Fruit fly (Drosophila melanogaster) Kc167 (cell line): ENCODE measurements around the gene Osi10b.

ENCODE experiments used
- Myc ChIP-seq: fragments of >200 bp; optimal IDR thresholded peaks from 2 replicates; lab custom pipeline; 2017; ENCODE audit warnings: missing external identifiers
- Sin3A ChIP-seq: fragments of >200 bp; optimal IDR thresholded peaks from 2 replicates; lab custom pipeline; 2018; ENCODE audit warnings: missing external identifiers
- h ChIP-seq: fragments of >200 bp; optimal IDR thresholded peaks from 3 replicates; lab custom pipeline; 2018; ENCODE audit warnings: missing external identifiers
- insv ChIP-seq: fragments of >200 bp; optimal IDR thresholded peaks from 3 replicates; lab custom pipeline; 2018; ENCODE audit warnings: missing external identifiers
- psq ChIP-seq: fragments of >200 bp; optimal IDR thresholded peaks from 2 replicates; lab custom pipeline; 2017; ENCODE audit warnings: missing external identifiers

DNA sequence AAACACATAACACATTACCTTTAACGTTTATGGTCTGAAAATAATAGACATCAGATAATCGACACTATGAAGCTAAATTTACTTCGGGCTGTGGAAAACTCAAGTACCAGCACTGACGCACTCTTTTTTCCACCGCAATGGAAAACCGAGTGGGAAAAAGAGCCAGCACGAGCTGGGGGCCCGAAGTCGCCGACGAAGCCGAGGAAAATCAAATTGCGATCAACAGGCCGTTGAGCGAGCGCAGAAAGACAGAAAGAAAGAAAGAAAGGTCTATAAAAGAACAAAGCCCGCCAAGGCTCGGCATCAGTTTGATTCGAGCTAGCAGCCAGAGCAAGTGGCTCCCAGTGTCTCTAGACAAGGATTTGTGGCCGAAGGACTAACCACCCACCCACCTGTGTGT, 12.2 kb downstream of the Osi10b start, which contains the start of gene Osi12:
- TF ChIP-seq psq = no peak
- no peak for TF ChIP-seq h (lab: Kevin White, UChicago)
- no peak for TF ChIP-seq Sin3A
- no peak for TF ChIP-seq Myc (lab: Kevin White, UChicago)
- TF ChIP-seq insv (lab: Kevin White, UChicago) = no peak
